Worm (Caenorhabditis elegans) whole organism, L1 larva: ENCODE data around the gene clec-39.

Experiments used
- C04F5.9 ChIP-seq: sonication (generic microtip); optimal IDR thresholded peaks from 2 replicates; lab custom pipeline; 2016; ENCODE audit warnings: missing genetic modification characterization, missing compliant biosample characterization
- aha-1 ChIP-seq: fragments of 150-350 bp; optimal IDR thresholded peaks from 2 replicates; lab custom pipeline; 2014; ENCODE audit warnings: missing biosample characterization, missing genetic modification characterization
- ceh-88 ChIP-seq: fragments of 200-800 bp; sonication (Bioruptor generic); IDR thresholded peaks from 2 replicates; pipeline ENCODE4 v1.3.6; 2022; ENCODE audit warnings: missing genetic modification characterization, missing compliant biosample characterization
- ces-1 ChIP-seq: fragments of 150-350 bp; optimal IDR thresholded peaks from 2 replicates; lab custom pipeline; 2014; ENCODE audit warnings: missing biosample characterization, missing genetic modification reagents, missing genetic modification characterization
- dsc-1 ChIP-seq: sonication (generic microtip); optimal IDR thresholded peaks from 2 replicates; lab custom pipeline; 2016; ENCODE audit warnings: mild to moderate bottlenecking, missing genetic modification characterization, missing compliant biosample characterization
- elt-2 ChIP-seq: sonication (generic microtip); optimal IDR thresholded peaks from 2 replicates; lab custom pipeline; 2016; ENCODE audit warnings: missing genetic modification characterization, mild to moderate bottlenecking, inconsistent platforms, missing compliant biosample characterization, missing genetic modification reagents
- elt-3 ChIP-seq, 6 experiments: fragments of 150-350 bp in 1 of 6; sonication (generic microtip); optimal IDR thresholded peaks; 2 replicates each; lab custom pipeline; 2017 to 2018; ENCODE audit warnings: missing biosample characterization in 6 of 6, missing genetic modification characterization in 6 of 6, inconsistent platforms in 1 of 6
- fkh-10 ChIP-seq: sonication (generic microtip); optimal IDR thresholded peaks from 2 replicates; lab custom pipeline; 2017; ENCODE audit warnings: missing biosample characterization, missing genetic modification reagents, missing genetic modification characterization
- fkh-4 ChIP-seq: sonication (generic microtip); optimal IDR thresholded peaks from 2 replicates; lab custom pipeline; 2016; ENCODE audit warnings: missing compliant biosample characterization, missing genetic modification characterization, borderline replicate concordance
- fos-1 ChIP-seq: fragments of 150-350 bp; optimal IDR thresholded peaks from 2 replicates; lab custom pipeline; 2014; ENCODE audit warnings: missing biosample characterization, missing genetic modification characterization
- grh-1 ChIP-seq: fragments of 200-800 bp; sonication (Bioruptor generic); IDR thresholded peaks from 2 replicates; pipeline ENCODE4 v1.3.6; 2022; ENCODE audit warnings: missing genetic modification reagents, missing genetic modification characterization, missing compliant biosample characterization
- irx-1 ChIP-seq: sonication (generic microtip); optimal IDR thresholded peaks from 2 replicates; lab custom pipeline; 2016; ENCODE audit warnings: missing genetic modification characterization, missing compliant biosample characterization
- isw-1 ChIP-seq: fragments of 200-800 bp; sonication (Bioruptor generic); IDR thresholded peaks from 2 replicates; pipeline ENCODE4 v1.3.6; 2022; ENCODE audit warnings: missing genetic modification characterization, missing compliant biosample characterization
- jun-1 ChIP-seq: fragments of 150-350 bp; optimal IDR thresholded peaks from 2 replicates; lab custom pipeline; 2014; ENCODE audit warnings: missing biosample characterization, missing genetic modification reagents, missing genetic modification characterization
- lin-14 ChIP-seq: fragments of 200-800 bp; sonication (Bioruptor generic); optimal IDR thresholded peaks from 2 replicates; lab custom pipeline; 2018; ENCODE audit warnings: mild to moderate bottlenecking, missing genetic modification characterization, moderate library complexity, missing compliant biosample characterization
- lin-35 ChIP-seq, 2 experiments: fragments of 150-350 bp; optimal IDR thresholded peaks; 2 replicates each; lab custom pipeline; 2014; ENCODE audit warnings: missing biosample characterization in 2 of 2, missing genetic modification characterization in 2 of 2, missing genetic modification reagents in 2 of 2
- lin-39 ChIP-seq: fragments of 150-350 bp; optimal IDR thresholded peaks from 2 replicates; lab custom pipeline; 2014; ENCODE audit warnings: missing biosample characterization, missing genetic modification reagents, missing genetic modification characterization
- mab-9 ChIP-seq: fragments of 200-800 bp; sonication (Bioruptor generic); IDR thresholded peaks from 2 replicates; pipeline ENCODE4 v1.3.6; 2022; ENCODE audit warnings: missing genetic modification reagents, missing genetic modification characterization, missing compliant biosample characterization
- mdl-1 ChIP-seq, 2 experiments: fragments of 150-350 bp; optimal IDR thresholded peaks; 2 replicates each; lab custom pipeline; 2014 to 2017; ENCODE audit warnings: missing biosample characterization in 2 of 2, missing genetic modification characterization in 2 of 2, inconsistent platforms in 1 of 2
- mep-1 ChIP-seq: fragments of 150-350 bp; optimal IDR thresholded peaks from 2 replicates; lab custom pipeline; 2014; ENCODE audit warnings: missing biosample characterization, missing genetic modification characterization
- nhr-12 ChIP-seq: sonication (generic microtip); optimal IDR thresholded peaks from 2 replicates; lab custom pipeline; 2017; ENCODE audit warnings: missing biosample characterization, missing genetic modification characterization
- nhr-20 ChIP-seq: sonication (generic microtip); optimal IDR thresholded peaks from 2 replicates; lab custom pipeline; 2016; ENCODE audit warnings: mild to moderate bottlenecking, missing genetic modification characterization, missing compliant biosample characterization
- nhr-237 ChIP-seq: fragments of 150-350 bp; optimal IDR thresholded peaks from 2 replicates; lab custom pipeline; 2014; ENCODE audit warnings: missing biosample characterization, missing genetic modification characterization
- nhr-47 ChIP-seq: sonication (generic microtip); optimal IDR thresholded peaks from 2 replicates; lab custom pipeline; 2016; ENCODE audit warnings: mild to moderate bottlenecking, missing genetic modification characterization, moderate library complexity, missing compliant biosample characterization
- nhr-85 ChIP-seq: sonication (generic microtip); peaks from one replicate; lab custom pipeline; 2016; ENCODE audit warnings: missing genetic modification characterization, inconsistent platforms, missing compliant biosample characterization
- pax-3 ChIP-seq: fragments of 200-800 bp; sonication (Bioruptor generic); optimal IDR thresholded peaks from 2 replicates; lab custom pipeline; 2018; ENCODE audit warnings: mild to moderate bottlenecking, missing genetic modification characterization, moderate library complexity, missing compliant biosample characterization
- sptf-1 ChIP-seq: fragments of 150-350 bp; optimal IDR thresholded peaks from 2 replicates; lab custom pipeline; 2014; ENCODE audit warnings: missing biosample characterization, missing genetic modification characterization
- tbx-2 ChIP-seq: sonication (generic microtip); optimal IDR thresholded peaks from 2 replicates; lab custom pipeline; 2016; ENCODE audit warnings: missing genetic modification characterization, missing compliant biosample characterization
- unc-130 ChIP-seq: fragments of 150-350 bp; optimal IDR thresholded peaks from 2 replicates; lab custom pipeline; 2017; ENCODE audit warnings: missing biosample characterization, missing genetic modification characterization, inconsistent platforms
- unc-30 ChIP-seq: sonication (generic microtip); optimal IDR thresholded peaks from 2 replicates; lab custom pipeline; 2017; ENCODE audit warnings: missing biosample characterization, missing genetic modification characterization
- unc-86 ChIP-seq: sonication (generic microtip); optimal IDR thresholded peaks from 2 replicates; lab custom pipeline; 2016; ENCODE audit warnings: missing genetic modification characterization, missing compliant biosample characterization
- unc-98 ChIP-seq: fragments of 200-800 bp; sonication (Bioruptor generic); IDR thresholded peaks from 2 replicates; pipeline ENCODE4 v1.3.6; 2022; ENCODE audit warnings: missing genetic modification characterization, missing compliant biosample characterization
- xbp-1 ChIP-seq: sonication (generic microtip); optimal IDR thresholded peaks from 2 replicates; lab custom pipeline; 2016; ENCODE audit warnings: missing genetic modification characterization, missing compliant biosample characterization
- zag-1 ChIP-seq: fragments of 150-350 bp; optimal IDR thresholded peaks from 2 replicates; lab custom pipeline; 2014; ENCODE audit warnings: missing biosample characterization, missing genetic modification characterization
- ztf-11 ChIP-seq, 2 experiments: sonication (generic microtip); optimal IDR thresholded peaks; 2 replicates each; lab custom pipeline; 2016 to 2017; ENCODE audit warnings: missing genetic modification characterization in 2 of 2, missing biosample characterization in 1 of 2, missing compliant biosample characterization in 1 of 2

Gene clec-39

ce11 chrV:16747031-16747672 lies 8.1 kb downstream of the clec-39 start, which contains the start of gene dkf-2:
Gene dkf-2, plus strand, starts transcription at chrV:16747622.
- TF ChIP-seq mab-9 (GFP tag; lab: Robert Waterston, UW) (no peak), fos-1 (no peak), ces-1 (GFP tag; lab: Kevin White, UChicago) (no peak), elt-2 (tag; lab: Kevin White, UChicago) (peak; percentile 18)

ce11 chrV:16749473-16749872 lies 10.4 kb downstream of the clec-39 start:
- no peak for TF ChIP-seq xbp-1
- no peak for TF ChIP-seq mab-9 (GFP tag; lab: Robert Waterston, UW)
- no peak for TF ChIP-seq lin-14 (GFP tag; lab: Kevin White, UChicago)
- TF ChIP-seq aha-1 (tag; lab: Kevin White, UChicago): no peak
- no peak for TF ChIP-seq elt-3 (tag; optimal IDR thresholded peaks at IDR 0.05; lab: Kevin White, UChicago)
- no peak for TF ChIP-seq pax-3 (tag; lab: Kevin White, UChicago)
- TF ChIP-seq irx-1: no peak
- no peak for TF ChIP-seq lin-39 (tag; lab: Kevin White, UChicago)
- no peak for TF ChIP-seq lin-35 (GFP tag; optimal IDR thresholded peaks at IDR 0.05; lab: Kevin White, UChicago)
- TF ChIP-seq tbx-2: no peak
- no peak for TF ChIP-seq ztf-11 (tag; optimal IDR thresholded peaks at IDR 0.05; lab: Kevin White, UChicago)
- TF ChIP-seq nhr-237 (tag; lab: Kevin White, UChicago): no peak
- no peak for TF ChIP-seq jun-1 (tag; lab: Kevin White, UChicago)
- TF ChIP-seq unc-130 (tag; lab: Kevin White, UChicago): no peak
- TF ChIP-seq fkh-4 (tag; lab: Kevin White, UChicago): no peak
- TF ChIP-seq ces-1 (GFP tag; lab: Kevin White, UChicago): no peak

ce11 chrV:16752089-16753030 lies 13.3 kb downstream of the clec-39 start:
- no peak for TF ChIP-seq zag-1 (tag; lab: Kevin White, UChicago)
- peak; percentile 64 for TF ChIP-seq dsc-1 (tag; lab: Kevin White, UChicago)
- TF ChIP-seq unc-86 (tag; lab: Kevin White, UChicago): peak; percentile 1
- peak; percentile 42 for TF ChIP-seq fkh-10 (GFP tag; lab: Kevin White, UChicago)
- no peak for TF ChIP-seq mdl-1 (tag; optimal IDR thresholded peaks at IDR 0.05; lab: Kevin White, UChicago)
- TF ChIP-seq nhr-47 (tag; lab: Kevin White, UChicago): peak; percentile 14
- TF ChIP-seq sptf-1 (tag; lab: Kevin White, UChicago): no peak
- peak in 1 of 2 experiments; percentile 0 for TF ChIP-seq lin-35 (GFP tag; optimal IDR thresholded peaks at IDR 0.05; lab: Kevin White, UChicago)
- TF ChIP-seq pax-3 (tag; lab: Kevin White, UChicago): no peak
- TF ChIP-seq lin-14 (GFP tag; lab: Kevin White, UChicago): peak; percentile 63
- TF ChIP-seq, all 84 proteins: peak for 6

ce11 chrV:16756166-16756565 lies 17.1 kb downstream of the clec-39 start:
- TF ChIP-seq unc-130 (tag; lab: Kevin White, UChicago): no peak
- no peak for TF ChIP-seq unc-86 (tag; lab: Kevin White, UChicago)
- TF ChIP-seq pax-3 (tag; lab: Kevin White, UChicago): no peak
- no peak for TF ChIP-seq nhr-85
- TF ChIP-seq unc-98: no peak
- TF ChIP-seq mep-1 (tag; lab: Kevin White, UChicago): no peak
- no peak for TF ChIP-seq nhr-20 (tag; lab: Kevin White, UChicago)
- no peak for TF ChIP-seq tbx-2
- TF ChIP-seq nhr-12 (tag; lab: Kevin White, UChicago): no peak
- TF ChIP-seq C04F5.9: no peak
- TF ChIP-seq grh-1 (GFP tag; lab: Robert Waterston, UW): no peak
- no peak for TF ChIP-seq ceh-88 (GFP tag; lab: Robert Waterston, UW)
- TF ChIP-seq isw-1 (GFP tag; lab: Robert Waterston, UW): no peak
- no peak for TF ChIP-seq unc-30 (tag; lab: Kevin White, UChicago)
